Fruit fly (Drosophila melanogaster) whole organism, embryonic: ENCODE measurements around the gene CG15212.
A peak's percentile ranks its signal among the peaks of the same experiment; 100 is the strongest.

ENCODE experiments used
- Aef1 ChIP-seq: fragments of 200-800 bp; sonication (Bioruptor generic); IDR thresholded peaks from 3 replicates; pipeline ENCODE4 v1.3.6; 2022; ENCODE audit warnings: missing biosample characterization, missing genetic modification characterization
- Antp ChIP-seq: fragments of 200-800 bp; sonication (Bioruptor generic); optimal IDR thresholded peaks from 3 replicates; lab custom pipeline; 2016; ENCODE audit warnings: missing biosample characterization, missing genetic modification characterization
- Asciz ChIP-seq: fragments of 200-800 bp; sonication (Bioruptor generic); optimal IDR thresholded peaks from 2 replicates; lab custom pipeline; 2017; ENCODE audit warnings: missing biosample characterization, mild to moderate bottlenecking, missing genetic modification characterization, missing genetic modification reagents
- B-H2 ChIP-seq: fragments of 200-800 bp; sonication (Bioruptor generic); optimal IDR thresholded peaks from 2 replicates; lab custom pipeline; 2018; ENCODE audit warnings: missing biosample characterization, mild to moderate bottlenecking, missing genetic modification characterization
- CG11723 ChIP-seq: fragments of 200-800 bp; sonication (Bioruptor generic); optimal IDR thresholded peaks from 2 replicates; lab custom pipeline; 2017; ENCODE audit warnings: missing biosample characterization, mild to moderate bottlenecking, missing genetic modification characterization
- CG13296 ChIP-seq: fragments of 200-800 bp; sonication (Bioruptor generic); optimal IDR thresholded peaks from 3 replicates; lab custom pipeline; 2018; ENCODE audit warnings: missing biosample characterization, mild to moderate bottlenecking, missing genetic modification characterization
- CG13424 ChIP-seq: fragments of 200-800 bp; sonication (Bioruptor generic); optimal IDR thresholded peaks from 2 replicates; lab custom pipeline; 2019; ENCODE audit warnings: missing biosample characterization, mild to moderate bottlenecking, missing genetic modification characterization, moderate library complexity
- CG13775 ChIP-seq: fragments of 200-800 bp; sonication (Bioruptor generic); optimal IDR thresholded peaks from 3 replicates; lab custom pipeline; 2017; ENCODE audit warnings: missing biosample characterization, mild to moderate bottlenecking, missing genetic modification characterization
- CG14860 ChIP-seq: fragments of 200-800 bp; sonication (Bioruptor generic); IDR thresholded peaks from 3 replicates; pipeline ENCODE4 v1.3.6; 2022; ENCODE audit warnings: missing biosample characterization, missing genetic modification characterization; ENCODE audit not compliant: partially characterized antibody
- CG14965 ChIP-seq: fragments of 200-800 bp; sonication (Bioruptor generic); optimal IDR thresholded peaks from 2 replicates; lab custom pipeline; 2016; ENCODE audit warnings: missing biosample characterization, missing genetic modification characterization, borderline replicate concordance
- CG1529 ChIP-seq: fragments of 200-800 bp; sonication (Bioruptor generic); optimal IDR thresholded peaks from 3 replicates; lab custom pipeline; 2018; ENCODE audit warnings: missing biosample characterization, missing genetic modification characterization
- CG16779 ChIP-seq: fragments of 200-800 bp; sonication (Bioruptor generic); IDR thresholded peaks from 2 replicates; pipeline ENCODE4 v1.3.6; 2022; ENCODE audit warnings: missing biosample characterization, missing genetic modification characterization
- CG17328 ChIP-seq: fragments of 200-800 bp; sonication (Bioruptor generic); IDR thresholded peaks from 2 replicates; pipeline ENCODE4 v1.3.6; 2022; ENCODE audit warnings: missing biosample characterization, missing genetic modification characterization
- CG17568 ChIP-seq: fragments of 200-800 bp; sonication (Bioruptor generic); optimal IDR thresholded peaks from 2 replicates; lab custom pipeline; 2018; ENCODE audit warnings: missing biosample characterization, mild to moderate bottlenecking, missing genetic modification characterization, moderate library complexity
- CG1792 ChIP-seq: fragments of 200-800 bp; sonication (Bioruptor generic); optimal IDR thresholded peaks from 2 replicates; lab custom pipeline; 2016; ENCODE audit warnings: missing biosample characterization, missing genetic modification characterization
- CG1832 ChIP-seq: fragments of 200-800 bp; sonication (Bioruptor generic); optimal IDR thresholded peaks from 2 replicates; lab custom pipeline; 2017; ENCODE audit warnings: missing biosample characterization, mild to moderate bottlenecking, missing genetic modification characterization, inconsistent platforms
- CG3065 ChIP-seq: fragments of 200-800 bp; sonication (Bioruptor generic); optimal IDR thresholded peaks from 2 replicates; lab custom pipeline; 2016; ENCODE audit warnings: missing biosample characterization, missing genetic modification characterization
- CG33213 ChIP-seq: fragments of 200-800 bp; sonication (Bioruptor generic); optimal IDR thresholded peaks from 3 replicates; lab custom pipeline; 2016; ENCODE audit warnings: missing biosample characterization, missing genetic modification characterization
- CG3838 ChIP-seq: fragments of 200-800 bp; sonication (Bioruptor generic); optimal IDR thresholded peaks from 3 replicates; lab custom pipeline; 2016; ENCODE audit warnings: missing biosample characterization, missing genetic modification characterization
- CG4707 ChIP-seq: fragments of 200-800 bp; sonication (Bioruptor generic); optimal IDR thresholded peaks from 2 replicates; lab custom pipeline; 2018; ENCODE audit warnings: missing biosample characterization, mild to moderate bottlenecking, missing genetic modification characterization, moderate library complexity
- CG4820 ChIP-seq: fragments of 200-800 bp; sonication (Bioruptor generic); optimal IDR thresholded peaks from 3 replicates; lab custom pipeline; 2016; ENCODE audit warnings: missing biosample characterization, missing genetic modification characterization
- CG6254 ChIP-seq: fragments of 200-800 bp; sonication (Bioruptor generic); optimal IDR thresholded peaks from 3 replicates; lab custom pipeline; 2017; ENCODE audit warnings: mild to moderate bottlenecking, missing biosample characterization, missing genetic modification reagents, missing genetic modification characterization
- CTCF ChIP-seq: fragments of 200-800 bp; sonication (Bioruptor generic); optimal IDR thresholded peaks from 2 replicates; lab custom pipeline; 2017; ENCODE audit warnings: missing biosample characterization, mild to moderate bottlenecking, missing genetic modification characterization, moderate library complexity
- Dll ChIP-seq: fragments of 200-800 bp; sonication (Bioruptor generic); IDR thresholded peaks from 4 replicates; pipeline ENCODE4 v1.3.6; 2022; ENCODE audit warnings: missing biosample characterization, missing genetic modification characterization; ENCODE audit not compliant: partially characterized antibody
- Fer3 ChIP-seq: fragments of 200-800 bp; sonication (Bioruptor generic); optimal IDR thresholded peaks from 2 replicates; lab custom pipeline; 2018; ENCODE audit warnings: missing biosample characterization, mild to moderate bottlenecking, missing genetic modification characterization, moderate library complexity
- Hmr ChIP-seq: fragments of 200-800 bp; sonication (Bioruptor generic); optimal IDR thresholded peaks from 3 replicates; lab custom pipeline; 2017; ENCODE audit warnings: mild to moderate bottlenecking, missing biosample characterization, missing genetic modification reagents, missing genetic modification characterization
- Lim3 ChIP-seq: fragments of 200-800 bp; sonication (Bioruptor generic); IDR thresholded peaks from 2 replicates; pipeline ENCODE4 v1.3.6; 2022; ENCODE audit warnings: missing biosample characterization, missing genetic modification characterization
- NK7.1 ChIP-seq: fragments of 200-800 bp; sonication (Bioruptor generic); optimal IDR thresholded peaks from 3 replicates; lab custom pipeline; 2016; ENCODE audit warnings: missing biosample characterization, missing genetic modification characterization
- Neu2 ChIP-seq: fragments of 200-800 bp; sonication (Bioruptor generic); optimal IDR thresholded peaks from 3 replicates; lab custom pipeline; 2016; ENCODE audit warnings: missing biosample characterization, missing genetic modification characterization, borderline replicate concordance
- Ptx1 ChIP-seq: fragments of 200-800 bp; sonication (Bioruptor generic); IDR thresholded peaks from 2 replicates; pipeline ENCODE4 v1.3.6; 2022; ENCODE audit warnings: missing biosample characterization, missing genetic modification characterization
- Sry-δ ChIP-seq: fragments of 200-800 bp; sonication (Bioruptor generic); optimal IDR thresholded peaks from 2 replicates; lab custom pipeline; 2016; ENCODE audit warnings: missing biosample characterization, missing genetic modification characterization
- Stat92E ChIP-seq, 3 experiments: fragments of >200 bp in 2 of 3; fragments of 200-800 bp in 1 of 3; sonication (Bioruptor generic) in 1 of 3; optimal IDR thresholded peaks; 2 replicates each; lab custom pipeline; 2017 to 2019; ENCODE audit warnings: missing biosample characterization in 3 of 3, missing genetic modification characterization in 3 of 3, mild to moderate bottlenecking in 1 of 3, moderate library complexity in 1 of 3
- Usf ChIP-seq: fragments of 200-800 bp; sonication (Bioruptor generic); optimal IDR thresholded peaks from 2 replicates; lab custom pipeline; 2017; ENCODE audit warnings: missing genotype, missing biosample characterization, missing genetic modification characterization
- ash1 ChIP-seq: fragments of 200-800 bp; sonication (Bioruptor generic); optimal IDR thresholded peaks from 2 replicates; lab custom pipeline; 2018; ENCODE audit warnings: missing biosample characterization, mild to moderate bottlenecking, missing genetic modification characterization
- crp ChIP-seq, 2 experiments: fragments of 200-800 bp; sonication (Bioruptor generic); optimal IDR thresholded peaks; 2 replicates in 1 of 2; 3 replicates in 1 of 2; lab custom pipeline; 2017; ENCODE audit warnings: missing biosample characterization in 2 of 2, missing genetic modification characterization in 2 of 2, mild to moderate bottlenecking in 1 of 2, moderate library complexity in 1 of 2
- dysf ChIP-seq: fragments of 200-800 bp; sonication (Bioruptor generic); IDR thresholded peaks from 3 replicates; pipeline ENCODE4 v1.3.6; 2022; ENCODE audit warnings: missing biosample characterization, missing genetic modification characterization
- esg ChIP-seq: fragments of 200-800 bp; sonication (Bioruptor generic); conservative IDR thresholded peaks from 2 replicates; pipeline ENCODE4 v1.3.6; 2022; ENCODE audit warnings: missing biosample characterization, missing genetic modification characterization
- gro ChIP-seq: fragments of 200-800 bp; sonication (Bioruptor generic); optimal IDR thresholded peaks from 2 replicates; lab custom pipeline; 2016; ENCODE audit warnings: missing biosample characterization, missing genetic modification characterization
- gsb-n ChIP-seq: fragments of 200-800 bp; sonication (Bioruptor generic); optimal IDR thresholded peaks from 3 replicates; lab custom pipeline; 2018; ENCODE audit warnings: missing biosample characterization, mild to moderate bottlenecking, missing genetic modification characterization
- ken ChIP-seq: fragments of 200-800 bp; sonication (Bioruptor generic); IDR thresholded peaks from 3 replicates; pipeline ENCODE4 v1.3.6; 2022; ENCODE audit warnings: missing biosample characterization, missing genetic modification characterization
- lov ChIP-seq, 2 experiments: fragments of 200-800 bp in 1 of 2; fragments of >200 bp in 1 of 2; sonication (Bioruptor generic) in 1 of 2; IDR thresholded peaks in 1 of 2; optimal IDR thresholded peaks in 1 of 2; 2 replicates in 1 of 2; 3 replicates in 1 of 2; pipeline versions ENCODE4 v1.3.6 to Lab custom; 2017 to 2022; ENCODE audit warnings: missing biosample characterization in 1 of 2, missing genetic modification characterization in 1 of 2
- nmo ChIP-seq: fragments of 200-800 bp; sonication (Bioruptor generic); optimal IDR thresholded peaks from 2 replicates; lab custom pipeline; 2018; ENCODE audit warnings: missing biosample characterization, mild to moderate bottlenecking, missing genetic modification characterization, moderate library complexity
- odd ChIP-seq: fragments of 200-800 bp; sonication (Bioruptor generic); optimal IDR thresholded peaks from 2 replicates; lab custom pipeline; 2017; ENCODE audit warnings: missing biosample characterization, mild to moderate bottlenecking, missing genetic modification characterization
- pros ChIP-seq: fragments of 200-800 bp; sonication (Bioruptor generic); optimal IDR thresholded peaks from 3 replicates; lab custom pipeline; 2019; ENCODE audit warnings: missing biosample characterization, mild to moderate bottlenecking, missing genetic modification characterization, moderate library complexity
- sna ChIP-seq: fragments of 200-800 bp; sonication (Bioruptor generic); IDR thresholded peaks from 2 replicates; pipeline ENCODE4 v1.3.6; 2022; ENCODE audit warnings: missing biosample characterization, missing genetic modification characterization; ENCODE audit not compliant: partially characterized antibody
- sr ChIP-seq: fragments of 200-800 bp; sonication (Bioruptor generic); IDR thresholded peaks from 3 replicates; pipeline ENCODE4 v1.3.6; 2022; ENCODE audit warnings: missing biosample characterization, missing genetic modification characterization
- tio ChIP-seq: fragments of 200-800 bp; sonication (Bioruptor generic); optimal IDR thresholded peaks from 2 replicates; lab custom pipeline; 2017; ENCODE audit warnings: missing biosample characterization, missing genetic modification characterization, inconsistent platforms
- toy ChIP-seq: fragments of 200-800 bp; sonication (Bioruptor generic); IDR thresholded peaks from 2 replicates; pipeline ENCODE4 v1.3.6; 2022; ENCODE audit warnings: missing biosample characterization, missing genetic modification characterization
- tup ChIP-seq: fragments of 200-800 bp; sonication (Bioruptor generic); optimal IDR thresholded peaks from 2 replicates; lab custom pipeline; 2016; ENCODE audit warnings: missing biosample characterization, mild to moderate bottlenecking, missing genetic modification characterization, moderate library complexity
- zfh1 ChIP-seq: fragments of 200-800 bp; sonication (Bioruptor generic); IDR thresholded peaks from 3 replicates; pipeline ENCODE4 v1.3.6; 2022; ENCODE audit warnings: missing biosample characterization, missing genetic modification characterization

CG15212 gene

DNA sequence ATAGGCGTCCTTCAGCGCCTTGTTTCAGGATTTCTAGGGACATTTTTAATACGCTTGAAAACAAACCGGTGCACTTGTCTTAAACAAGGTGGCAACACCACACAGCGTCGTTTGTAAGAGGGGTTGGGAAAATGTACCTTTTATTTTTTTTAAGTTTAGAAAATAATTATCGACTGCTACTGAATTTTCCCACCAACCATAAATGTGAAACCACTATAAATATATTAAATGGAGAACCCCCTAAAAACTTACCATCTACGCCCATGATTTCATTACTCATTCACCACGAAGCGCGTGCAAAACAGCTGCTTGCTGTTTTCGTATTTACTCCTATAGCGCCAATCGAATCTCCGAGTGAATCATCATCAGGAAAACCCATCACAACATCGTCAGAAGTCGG, 8.0 kb downstream of the CG15212 start, which contains the start of the genes Tcs5 and CHMP2B (continued):
- TF ChIP-seq toy (GFP tag; lab: Robert Waterston, UW) (peak; percentile 100), gro (GFP tag; lab: Kevin White, UChicago) (peak; percentile 98), CG6254 (peak; percentile 97), CG33213 (GFP tag; lab: Kevin White, UChicago) (peak; percentile 100), sr (GFP tag; lab: Robert Waterston, UW) (peak; percentile 100), pros (GFP tag; lab: Kevin White, UChicago) (peak; percentile 80), dysf (GFP tag; lab: Robert Waterston, UW) (peak; percentile 100), Asciz (peak; percentile 99), CG4707 (peak; percentile 97), CG16779 (peak; percentile 100), crp (GFP tag; optimal IDR thresholded peaks at IDR 0.05; lab: Kevin White, UChicago) (peak; percentile 95 to 96), B-H2 (peak; percentile 100), ken (peak; percentile 100), tio (peak; percentile 100), Dll (GFP tag; lab: Robert Waterston, UW) (peak; percentile 52; the same call in 2 of the 4 replicates), CG1792 (GFP tag; lab: Kevin White, UChicago) (peak; percentile 98), CG11723 (GFP tag; lab: Kevin White, UChicago) (peak; percentile 100), zfh1 (GFP tag; lab: Robert Waterston, UW) (peak; percentile 100), CG1529 (peak; percentile 99), Fer3 (tag; lab: Kevin White, UChicago) (peak; percentile 100), Stat92E (GFP tag; optimal IDR thresholded peaks at IDR 0.05; lab: Kevin White, UChicago) (peak in 1 of 3 experiments; percentile 24), tup (GFP tag; lab: Kevin White, UChicago) (peak; percentile 100), ash1 (peak; percentile 97), CG17568 (GFP tag; lab: Kevin White, UChicago) (no peak), CG13424 (tag; lab: Kevin White, UChicago) (peak; percentile 100), CG1832 (peak; percentile 23), Usf (GFP tag; lab: Kevin White, UChicago) (peak; percentile 100), Neu2 (GFP tag; lab: Kevin White, UChicago) (peak; percentile 97), CG3065 (GFP tag; lab: Kevin White, UChicago) (peak; percentile 99), esg (GFP tag; lab: Robert Waterston, UW) (peak; percentile 100), Aef1 (GFP tag; lab: Robert Waterston, UW) (peak; percentile 100), nmo (GFP tag; lab: Kevin White, UChicago) (peak; percentile 100), CG17328 (peak; percentile 100), Antp (GFP tag; lab: Kevin White, UChicago) (peak; percentile 99), CTCF (GFP tag; lab: Kevin White, UChicago) (peak; percentile 77), lov (optimal IDR thresholded peaks at IDR 0.05; lab: Kevin White, UChicago) (no peak), lov (GFP tag; IDR thresholded peaks at IDR 0.05; lab: Robert Waterston, UW) (peak; percentile 100), Lim3 (GFP tag; lab: Robert Waterston, UW) (peak; percentile 99), CG14965 (GFP tag; lab: Kevin White, UChicago) (peak; percentile 92), CG3838 (peak; percentile 99), Hmr (peak; percentile 100), Ptx1 (GFP tag; lab: Robert Waterston, UW) (peak; percentile 100), CG14860 (GFP tag; lab: Robert Waterston, UW) (no peak), CG13775 (GFP tag; lab: Kevin White, UChicago) (peak; percentile 100), CG13296 (peak; percentile 99), CG4820 (GFP tag; lab: Kevin White, UChicago) (peak; percentile 99), sna (GFP tag; lab: Robert Waterston, UW) (0 out of 2 replicates have a peak, but pooled peaks have one; percentile 42), Sry-δ (GFP tag; lab: Kevin White, UChicago) (peak; percentile 85), NK7.1 (GFP tag; lab: Kevin White, UChicago) (peak; percentile 99), gsb-n (tag; lab: Kevin White, UChicago) (peak; percentile 99), odd (GFP tag; lab: Kevin White, UChicago) (peak; percentile 99)
